Worm (Caenorhabditis elegans) whole organism, mixed stage, embryonic: ENCODE measurements around the gene C50D2.2.

Source experiments
- bed-3 ChIP-seq: fragments of 200-800 bp; sonication (Bioruptor generic); optimal IDR thresholded peaks from 3 replicates; lab custom pipeline; 2018; ENCODE audit warnings: mild to moderate bottlenecking, missing genetic modification characterization, moderate library complexity, missing compliant biosample characterization
- blmp-1 ChIP-seq: fragments of 150-350 bp; optimal IDR thresholded peaks from 2 replicates; lab custom pipeline; 2014; ENCODE audit warnings: missing biosample characterization, missing genetic modification characterization
- ceh-39 ChIP-seq: fragments of 150-350 bp; optimal IDR thresholded peaks from 2 replicates; lab custom pipeline; 2014; ENCODE audit warnings: missing biosample characterization, missing genetic modification characterization
- ceh-43 ChIP-seq: fragments of 200-800 bp; sonication (Bioruptor generic); optimal IDR thresholded peaks from 2 replicates; lab custom pipeline; 2018; ENCODE audit warnings: mild to moderate bottlenecking, missing genetic modification characterization, moderate library complexity, missing compliant biosample characterization
- ceh-83 ChIP-seq: fragments of 200-800 bp; sonication (Bioruptor generic); optimal IDR thresholded peaks from 2 replicates; lab custom pipeline; 2018; ENCODE audit warnings: mild to moderate bottlenecking, missing genetic modification characterization, missing compliant biosample characterization
- ces-1 ChIP-seq: fragments of 150-350 bp; optimal IDR thresholded peaks from 2 replicates; lab custom pipeline; 2014; ENCODE audit warnings: missing biosample characterization, missing genetic modification reagents, missing genetic modification characterization
- cnd-1 ChIP-seq: fragments of 200-800 bp; sonication (Bioruptor generic); optimal IDR thresholded peaks from 2 replicates; lab custom pipeline; 2018; ENCODE audit warnings: mild to moderate bottlenecking, missing genetic modification characterization, missing compliant biosample characterization
- drap-1 ChIP-seq: fragments of 200-800 bp; sonication (Bioruptor generic); optimal IDR thresholded peaks from 3 replicates; lab custom pipeline; 2018; ENCODE audit warnings: mild to moderate bottlenecking, missing genetic modification characterization, missing compliant biosample characterization
- elt-1 ChIP-seq: sonication (generic microtip); optimal IDR thresholded peaks from 2 replicates; lab custom pipeline; 2017; ENCODE audit warnings: missing genetic modification characterization, mild to moderate bottlenecking, missing compliant biosample characterization, antibody characterized with exemption, moderate library complexity, borderline replicate concordance; ENCODE audit not compliant: insufficient read depth
- elt-3 ChIP-seq: fragments of 150-350 bp; optimal IDR thresholded peaks from 2 replicates; lab custom pipeline; 2014; ENCODE audit warnings: missing biosample characterization, missing genetic modification characterization
- ham-2 ChIP-seq: fragments of 200-800 bp; sonication (Bioruptor generic); optimal IDR thresholded peaks from 2 replicates; lab custom pipeline; 2018; ENCODE audit warnings: mild to moderate bottlenecking, missing genetic modification characterization, missing compliant biosample characterization
- hlh-1 ChIP-seq: fragments of 150-350 bp; optimal IDR thresholded peaks from 2 replicates; lab custom pipeline; 2014; ENCODE audit warnings: missing biosample characterization, missing genetic modification reagents, missing genetic modification characterization
- lin-13 ChIP-seq: fragments of 150-350 bp; optimal IDR thresholded peaks from 2 replicates; lab custom pipeline; 2014; ENCODE audit warnings: missing biosample characterization, missing genetic modification characterization
- lin-32 ChIP-seq: fragments of 200-800 bp; sonication (Bioruptor generic); optimal IDR thresholded peaks from 2 replicates; lab custom pipeline; 2018; ENCODE audit warnings: mild to moderate bottlenecking, missing genetic modification characterization, missing compliant biosample characterization
- lsy-2 ChIP-seq: fragments of 150-350 bp; optimal IDR thresholded peaks from 2 replicates; lab custom pipeline; 2014; ENCODE audit warnings: missing biosample characterization, missing genetic modification characterization
- mab-5 ChIP-seq: fragments of 150-350 bp; optimal IDR thresholded peaks from 2 replicates; lab custom pipeline; 2014; ENCODE audit warnings: missing biosample characterization, missing genetic modification characterization
- mep-1 ChIP-seq: fragments of 150-350 bp; optimal IDR thresholded peaks from 2 replicates; lab custom pipeline; 2017; ENCODE audit warnings: missing biosample characterization, missing genetic modification reagents, missing genetic modification characterization, inconsistent platforms
- mls-2 ChIP-seq: sonication (generic microtip); optimal IDR thresholded peaks from 2 replicates; lab custom pipeline; 2016; ENCODE audit warnings: mild to moderate bottlenecking, missing genetic modification characterization, moderate library complexity, missing compliant biosample characterization
- nhr-12 ChIP-seq: fragments of 150-350 bp; optimal IDR thresholded peaks from 2 replicates; lab custom pipeline; 2014; ENCODE audit warnings: missing biosample characterization, missing genetic modification characterization
- nhr-237 ChIP-seq: fragments of 150-350 bp; optimal IDR thresholded peaks from 2 replicates; lab custom pipeline; 2014; ENCODE audit warnings: missing biosample characterization, missing genetic modification characterization
- nhr-28 ChIP-seq: fragments of 150-350 bp; optimal IDR thresholded peaks from 2 replicates; lab custom pipeline; 2014; ENCODE audit warnings: missing biosample characterization, missing genetic modification characterization
- nhr-76 ChIP-seq: sonication (generic microtip); optimal IDR thresholded peaks from 2 replicates; lab custom pipeline; 2017; ENCODE audit warnings: missing biosample characterization, missing genetic modification characterization
- sem-2 ChIP-seq: fragments of 200-800 bp; sonication (Bioruptor generic); optimal IDR thresholded peaks from 2 replicates; lab custom pipeline; 2018; ENCODE audit warnings: mild to moderate bottlenecking, missing genetic modification characterization, missing compliant biosample characterization
- snpc-4 ChIP-seq: fragments of 150-350 bp; optimal IDR thresholded peaks from 2 replicates; lab custom pipeline; 2014; ENCODE audit warnings: missing biosample characterization, missing genetic modification characterization
- sptf-1 ChIP-seq: sonication (generic microtip); optimal IDR thresholded peaks from 2 replicates; lab custom pipeline; 2017; ENCODE audit warnings: mild to moderate bottlenecking, missing genetic modification characterization, moderate library complexity, missing compliant biosample characterization
- tbx-8 ChIP-seq: fragments of 200-800 bp; sonication (Bioruptor generic); optimal IDR thresholded peaks from 2 replicates; lab custom pipeline; 2018; ENCODE audit warnings: mild to moderate bottlenecking, missing genetic modification characterization, moderate library complexity, missing compliant biosample characterization
- unc-120 ChIP-seq: sonication (generic microtip); optimal IDR thresholded peaks from 2 replicates; lab custom pipeline; 2017; ENCODE audit warnings: missing genetic modification characterization, missing compliant biosample characterization; ENCODE audit not compliant: poor library complexity, severe bottlenecking
- unc-62 ChIP-seq: fragments of 150-350 bp; optimal IDR thresholded peaks from 2 replicates; lab custom pipeline; 2014; ENCODE audit warnings: missing biosample characterization, missing genetic modification reagents, missing genetic modification characterization
- zip-8 ChIP-seq: fragments of 150-350 bp; optimal IDR thresholded peaks from 2 replicates; lab custom pipeline; 2014; ENCODE audit warnings: missing biosample characterization, missing genetic modification characterization
- ztf-11 ChIP-seq: fragments of 150-350 bp; optimal IDR thresholded peaks from 2 replicates; lab custom pipeline; 2014; ENCODE audit warnings: missing biosample characterization, missing genetic modification characterization

The C50D2.2 gene

DNA sequence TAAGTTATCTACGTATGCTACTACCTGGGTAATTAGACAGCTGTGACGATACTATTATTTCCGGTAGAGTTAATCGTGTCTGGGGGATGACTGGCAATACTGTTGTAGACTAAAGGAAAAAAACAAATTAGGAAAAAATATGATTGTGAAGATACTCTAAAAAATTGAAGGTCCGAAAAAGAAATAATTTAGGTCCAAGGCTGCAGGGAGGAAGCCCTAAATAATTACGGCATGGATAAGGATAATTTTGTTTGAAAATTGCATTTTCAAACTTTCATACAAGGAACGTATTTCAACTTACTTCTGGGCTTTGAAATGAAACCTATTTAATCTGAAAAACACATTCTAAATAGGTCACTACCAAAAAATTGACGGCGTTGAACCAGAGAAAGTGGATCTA lies 20.0 kb downstream of the C50D2.2 start, which contains the start of gene srd-3:
Gene srd-3, minus strand, starts transcription at position 101 of the 400 bp plus-strand sequence.
- TF ChIP-seq blmp-1 (tag; lab: Kevin White, UChicago) (no peak), nhr-12 (no peak), ztf-11 (no peak)

DNA sequence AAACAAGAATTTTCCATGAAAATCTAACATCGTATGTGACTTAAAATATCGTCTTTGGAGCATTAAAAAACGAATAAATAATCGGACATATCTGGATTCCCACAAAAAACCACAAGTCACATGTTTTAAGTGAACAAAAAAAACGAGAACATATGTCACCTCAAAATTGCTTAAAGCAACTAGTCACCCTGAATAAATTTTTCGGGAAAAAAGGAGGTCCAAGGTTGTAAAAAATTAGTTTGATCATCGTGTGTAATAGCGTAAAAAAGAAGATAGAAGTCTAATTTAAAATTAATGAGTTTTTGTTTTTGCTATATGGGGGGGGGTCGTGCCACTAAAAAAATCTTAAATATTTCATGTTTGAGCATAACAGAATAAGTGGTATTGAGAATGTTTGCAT lies 20.8 kb downstream of the C50D2.2 start:
- TF ChIP-seq unc-62 (GFP tag; lab: Kevin White, UChicago) = no peak
- no peak for TF ChIP-seq elt-3 (tag; lab: Kevin White, UChicago)
- no peak for TF ChIP-seq tbx-8
- TF ChIP-seq zip-8 (tag; lab: Kevin White, UChicago) = no peak
- no peak for TF ChIP-seq ztf-11
- TF ChIP-seq ham-2 (GFP tag; lab: Kevin White, UChicago) = no peak
- TF ChIP-seq sptf-1 = no peak
- TF ChIP-seq snpc-4 = no peak
- TF ChIP-seq ceh-39 (tag; lab: Kevin White, UChicago) = no peak
- TF ChIP-seq nhr-12 = no peak
- TF ChIP-seq cnd-1 (tag; lab: Kevin White, UChicago) = no peak
- TF ChIP-seq nhr-76 (tag; lab: Kevin White, UChicago) = no peak

DNA sequence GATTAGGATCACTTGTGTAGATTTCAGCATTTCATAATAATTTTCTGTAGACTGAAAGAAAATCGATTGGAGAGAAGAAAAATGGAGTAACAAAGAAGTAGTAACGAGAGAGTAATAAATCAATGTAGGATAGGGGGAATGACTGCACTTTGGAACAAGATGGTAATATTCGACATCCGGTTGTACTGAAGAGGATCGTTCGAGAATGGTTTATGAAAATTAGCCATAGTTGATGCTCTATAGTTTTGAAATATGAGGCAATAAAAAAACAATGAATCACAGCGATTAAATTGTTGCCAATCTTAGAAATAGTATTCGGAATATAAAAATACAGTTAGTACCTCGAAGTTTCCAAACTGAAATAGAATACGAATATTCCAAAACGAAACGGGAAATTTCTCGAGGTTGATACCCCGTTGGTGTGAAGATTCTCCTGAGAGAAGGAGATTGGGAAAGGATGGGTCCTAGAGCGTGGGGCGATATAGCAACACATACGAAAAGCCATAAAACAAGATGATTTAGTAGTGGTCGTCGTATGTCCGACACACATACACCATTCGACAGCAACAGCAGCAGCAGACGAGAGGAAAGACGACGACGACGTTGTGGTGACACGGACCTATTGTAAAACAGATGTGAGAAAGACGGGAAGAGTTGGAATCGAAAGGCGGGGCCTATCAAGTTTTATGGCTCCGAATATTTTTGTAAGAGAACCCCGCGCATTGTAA lies 24.7 kb downstream of the C50D2.2 start, which contains the start of gene cwn-1:
Gene cwn-1, minus strand, starts transcription at position 51 of the 728 bp plus-strand sequence.
- TF ChIP-seq snpc-4 (no peak), unc-120 (tag; lab: Kevin White, UChicago) (no peak), unc-62 (GFP tag; lab: Kevin White, UChicago) (peak; percentile 88), nhr-12 (no peak), ceh-39 (tag; lab: Kevin White, UChicago) (no peak), sptf-1 (no peak), nhr-237 (no peak), nhr-28 (tag; lab: Kevin White, UChicago) (no peak), ces-1 (no peak), bed-3 (GFP tag; lab: Kevin White, UChicago) (no peak), mab-5 (tag; lab: Kevin White, UChicago) (peak; percentile 83), hlh-1 (tag; lab: Kevin White, UChicago) (peak; percentile 29), cnd-1 (tag; lab: Kevin White, UChicago) (no peak), drap-1 (GFP tag; lab: Kevin White, UChicago) (no peak), ceh-83 (GFP tag; lab: Kevin White, UChicago) (no peak)

DNA sequence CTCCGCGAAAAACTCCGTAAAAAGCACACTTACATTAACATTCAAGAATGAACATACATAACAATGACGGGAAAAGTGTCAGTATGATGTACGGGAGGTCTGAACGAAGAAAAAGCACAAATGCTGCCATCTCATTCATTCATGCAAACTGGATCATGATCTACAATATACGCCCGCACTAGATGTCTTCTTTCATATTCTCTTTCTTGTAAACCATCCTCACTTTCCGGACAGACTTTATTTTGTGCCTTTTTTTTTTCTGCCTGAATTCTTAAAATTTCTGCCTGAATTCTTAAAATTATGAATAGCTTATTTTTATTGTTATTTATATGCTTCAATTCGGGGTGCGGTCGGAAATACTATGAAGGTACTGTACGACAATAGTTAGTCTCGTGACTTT lies 26.2 kb downstream of the C50D2.2 start, which contains the start of gene K10B4.1:
Gene K10B4.1, plus strand, starts transcription at position 301 of the 400 bp plus-strand sequence.
- TF ChIP-seq mab-5 (tag; lab: Kevin White, UChicago) (no peak), lsy-2 (no peak), snpc-4 (no peak), nhr-12 (no peak), mls-2 (tag; lab: Kevin White, UChicago) (no peak)

DNA sequence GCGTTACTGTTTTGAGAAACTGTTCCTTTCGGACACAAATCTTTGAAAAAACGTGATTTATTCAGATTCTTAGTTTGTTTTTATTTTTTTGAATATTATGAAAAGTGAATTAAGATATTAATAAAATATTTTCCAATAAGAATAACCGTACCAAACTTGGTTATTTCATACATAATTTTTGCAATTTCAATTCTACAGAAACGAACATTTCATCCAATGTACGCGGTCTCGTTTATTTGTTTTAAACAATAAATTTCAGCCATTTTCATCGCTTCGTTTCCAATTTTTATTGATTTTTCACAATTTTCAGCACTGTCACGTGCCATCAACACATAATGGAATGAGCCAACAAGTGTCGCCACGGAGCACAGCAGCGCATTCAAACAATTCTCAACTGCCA lies 38.0 kb downstream of the C50D2.2 start, which contains the start of gene T25D3.4:
Gene T25D3.4, plus strand, starts transcription at position 301 of the 400 bp plus-strand sequence.
- TF ChIP-seq unc-120 (tag; lab: Kevin White, UChicago) (no peak), bed-3 (GFP tag; lab: Kevin White, UChicago) (no peak), sem-2 (GFP tag; lab: Kevin White, UChicago) (no peak), lin-13 (tag; lab: Kevin White, UChicago) (no peak), mab-5 (tag; lab: Kevin White, UChicago) (no peak), mls-2 (tag; lab: Kevin White, UChicago) (no peak), sptf-1 (no peak), lin-32 (no peak), lsy-2 (no peak), drap-1 (GFP tag; lab: Kevin White, UChicago) (no peak), nhr-76 (tag; lab: Kevin White, UChicago) (no peak), zip-8 (tag; lab: Kevin White, UChicago) (no peak), tbx-8 (no peak), ceh-43 (no peak), ztf-11 (no peak), nhr-237 (no peak), cnd-1 (tag; lab: Kevin White, UChicago) (no peak)

DNA sequence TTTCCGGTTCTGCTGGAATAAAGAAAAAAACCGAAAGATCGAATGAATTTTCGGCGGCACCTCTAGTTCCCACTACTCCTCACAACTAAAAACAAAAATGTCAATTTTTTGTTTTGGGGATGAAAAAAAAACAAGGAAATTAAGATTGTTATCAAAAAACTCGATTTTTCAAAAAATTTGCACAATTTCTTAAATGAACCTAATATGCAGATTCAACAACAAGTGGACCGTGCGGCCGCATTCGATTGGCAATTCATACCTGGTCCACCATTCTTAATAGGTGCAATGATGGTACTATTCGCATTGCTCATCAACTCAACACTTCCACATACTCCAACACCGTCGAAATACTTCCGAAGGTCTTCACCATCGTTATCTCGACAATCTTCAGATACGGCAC lies 42.5 kb downstream of the C50D2.2 start:
- TF ChIP-seq lin-13 (tag; lab: Kevin White, UChicago) = no peak
- TF ChIP-seq nhr-28 (tag; lab: Kevin White, UChicago) = no peak
- no peak for TF ChIP-seq elt-1 (tag; lab: Kevin White, UChicago)
- no peak for TF ChIP-seq ztf-11
- no peak for TF ChIP-seq cnd-1 (tag; lab: Kevin White, UChicago)
- TF ChIP-seq mab-5 (tag; lab: Kevin White, UChicago) = no peak
- TF ChIP-seq bed-3 (GFP tag; lab: Kevin White, UChicago) = no peak
- no peak for TF ChIP-seq drap-1 (GFP tag; lab: Kevin White, UChicago)
- TF ChIP-seq unc-120 (tag; lab: Kevin White, UChicago) = no peak
- TF ChIP-seq mep-1 (tag; lab: Kevin White, UChicago) = no peak
